Fruit fly (Drosophila melanogaster) whole organism, embryonic: ENCODE measurements around the gene RpL7A.

ENCODE experiments used
- Atf3 ChIP-seq: fragments of 200-800 bp; sonication (Bioruptor generic); optimal IDR thresholded peaks from 3 replicates; lab custom pipeline; 2016; ENCODE audit warnings: missing biosample characterization, missing genetic modification characterization
- CG12299 ChIP-seq: fragments of 200-800 bp; sonication (Bioruptor generic); optimal IDR thresholded peaks from 2 replicates; lab custom pipeline; 2018; ENCODE audit warnings: missing biosample characterization, mild to moderate bottlenecking, missing genetic modification characterization
- CG13296 ChIP-seq: fragments of 200-800 bp; sonication (Bioruptor generic); optimal IDR thresholded peaks from 3 replicates; lab custom pipeline; 2018; ENCODE audit warnings: missing biosample characterization, mild to moderate bottlenecking, missing genetic modification characterization
- CG15011 ChIP-seq: fragments of 200-800 bp; sonication (Bioruptor generic); optimal IDR thresholded peaks from 3 replicates; lab custom pipeline; 2018; ENCODE audit warnings: missing biosample characterization, mild to moderate bottlenecking, missing genetic modification characterization
- CG1647 ChIP-seq: fragments of 200-800 bp; sonication (Bioruptor generic); optimal IDR thresholded peaks from 3 replicates; lab custom pipeline; 2016; ENCODE audit warnings: missing biosample characterization, missing genetic modification characterization
- CG17186 ChIP-seq: fragments of 200-800 bp; sonication (Bioruptor generic); optimal IDR thresholded peaks from 3 replicates; lab custom pipeline; 2017; ENCODE audit warnings: missing biosample characterization, missing genetic modification reagents, missing genetic modification characterization
- CG17568 ChIP-seq: fragments of 200-800 bp; sonication (Bioruptor generic); optimal IDR thresholded peaks from 2 replicates; lab custom pipeline; 2018; ENCODE audit warnings: missing biosample characterization, mild to moderate bottlenecking, missing genetic modification characterization, moderate library complexity
- CG18476 ChIP-seq: fragments of 200-800 bp; sonication (Bioruptor generic); optimal IDR thresholded peaks from 2 replicates; lab custom pipeline; 2016; ENCODE audit warnings: missing biosample characterization, mild to moderate bottlenecking, missing genetic modification characterization
- CG18764 ChIP-seq: fragments of 200-800 bp; sonication (Bioruptor generic); optimal IDR thresholded peaks from 3 replicates; lab custom pipeline; 2016; ENCODE audit warnings: missing biosample characterization, missing genetic modification characterization
- CG31224 ChIP-seq: fragments of 200-800 bp; sonication (Bioruptor generic); IDR thresholded peaks from 2 replicates; pipeline ENCODE4 v1.3.6; 2022; ENCODE audit warnings: missing biosample characterization, missing genetic modification characterization
- CG3281 ChIP-seq: fragments of 200-800 bp; sonication (Bioruptor generic); optimal IDR thresholded peaks from 3 replicates; lab custom pipeline; 2017; ENCODE audit warnings: missing biosample characterization, mild to moderate bottlenecking, missing genetic modification characterization
- CG7745 ChIP-seq: fragments of 200-800 bp; sonication (Bioruptor generic); optimal IDR thresholded peaks from 2 replicates; lab custom pipeline; 2018; ENCODE audit warnings: missing biosample characterization, mild to moderate bottlenecking, missing genetic modification characterization, moderate library complexity
- CG7839 ChIP-seq: fragments of 200-800 bp; sonication (Bioruptor generic); optimal IDR thresholded peaks from 3 replicates; lab custom pipeline; 2018; ENCODE audit warnings: missing biosample characterization, mild to moderate bottlenecking, missing genetic modification characterization, moderate library complexity
- Hr78 ChIP-seq, 2 experiments: fragments of 200-800 bp in 1 of 2; fragments of >200 bp in 1 of 2; sonication (Bioruptor generic) in 1 of 2; optimal IDR thresholded peaks; 2 replicates each; lab custom pipeline; 2017 to 2019; ENCODE audit warnings: missing biosample characterization in 2 of 2, missing genetic modification characterization in 2 of 2, mild to moderate bottlenecking in 1 of 2, moderate library complexity in 1 of 2
- Jarid2 ChIP-seq: fragments of 200-800 bp; sonication (Bioruptor generic); optimal IDR thresholded peaks from 3 replicates; lab custom pipeline; 2017; ENCODE audit warnings: mild to moderate bottlenecking, missing biosample characterization, missing genetic modification reagents, missing genetic modification characterization
- NFAT ChIP-seq: fragments of 200-800 bp; sonication (Bioruptor generic); IDR thresholded peaks from 2 replicates; pipeline ENCODE4 v1.3.6; 2022; ENCODE audit warnings: missing biosample characterization, missing genetic modification characterization
- Nf-YC ChIP-seq: fragments of 200-800 bp; optimal IDR thresholded peaks from 3 replicates; lab custom pipeline; 2019; ENCODE audit warnings: missing biosample characterization, mild to moderate bottlenecking, missing genetic modification characterization, moderate library complexity
- Oli ChIP-seq: fragments of 200-800 bp; sonication (Bioruptor generic); optimal IDR thresholded peaks from 2 replicates; lab custom pipeline; 2018; ENCODE audit warnings: missing biosample characterization, mild to moderate bottlenecking, missing genetic modification characterization, moderate library complexity
- PHDP ChIP-seq: fragments of 200-800 bp; sonication (Bioruptor generic); optimal IDR thresholded peaks from 3 replicates; lab custom pipeline; 2018; ENCODE audit warnings: missing biosample characterization, mild to moderate bottlenecking, missing genetic modification characterization, moderate library complexity
- Ptx1 ChIP-seq: fragments of 200-800 bp; sonication (Bioruptor generic); IDR thresholded peaks from 2 replicates; pipeline ENCODE4 v1.3.6; 2022; ENCODE audit warnings: missing biosample characterization, missing genetic modification characterization
- Sry-β ChIP-seq: fragments of 200-800 bp; sonication (Bioruptor generic); optimal IDR thresholded peaks from 2 replicates; lab custom pipeline; 2018; ENCODE audit warnings: missing biosample characterization, mild to moderate bottlenecking, missing genetic modification characterization, moderate library complexity
- amos ChIP-seq: fragments of 200-800 bp; sonication (Bioruptor generic); IDR thresholded peaks from 2 replicates; pipeline ENCODE4 v1.3.6; 2022; ENCODE audit warnings: missing biosample characterization, missing genetic modification characterization; ENCODE audit not compliant: partially characterized antibody
- aop ChIP-seq: fragments of 200-800 bp; sonication (Bioruptor generic); IDR thresholded peaks from 2 replicates; pipeline ENCODE4 v1.3.6; 2022; ENCODE audit warnings: missing biosample characterization, missing genetic modification characterization
- ase ChIP-seq: fragments of 200-800 bp; sonication (Bioruptor generic); IDR thresholded peaks from 3 replicates; pipeline ENCODE4 v1.3.6; 2022; ENCODE audit warnings: missing biosample characterization, missing genetic modification characterization
- bowl ChIP-seq: fragments of 200-800 bp; sonication (Bioruptor generic); IDR thresholded peaks from 2 replicates; pipeline ENCODE4 v1.3.6; 2022; ENCODE audit warnings: missing biosample characterization, missing genetic modification characterization
- ci ChIP-seq: fragments of 200-800 bp; sonication (Bioruptor generic); IDR thresholded peaks from 3 replicates; pipeline ENCODE4 v1.3.6; 2022; ENCODE audit warnings: missing biosample characterization, missing genetic modification characterization
- crp ChIP-seq, 2 experiments: fragments of 200-800 bp; sonication (Bioruptor generic); optimal IDR thresholded peaks; 2 replicates in 1 of 2; 3 replicates in 1 of 2; lab custom pipeline; 2017; ENCODE audit warnings: missing biosample characterization in 2 of 2, missing genetic modification characterization in 2 of 2, mild to moderate bottlenecking in 1 of 2, moderate library complexity in 1 of 2
- dati ChIP-seq: fragments of 200-800 bp; sonication (Bioruptor generic); IDR thresholded peaks from 2 replicates; pipeline ENCODE4 v1.3.6; 2022; ENCODE audit warnings: missing biosample characterization, missing genetic modification characterization
- dm ChIP-seq: fragments of 200-800 bp; sonication (Bioruptor generic); optimal IDR thresholded peaks from 3 replicates; lab custom pipeline; 2016; ENCODE audit warnings: missing biosample characterization, missing genetic modification characterization
- en ChIP-seq: fragments of 200-800 bp; sonication (Bioruptor generic); optimal IDR thresholded peaks from 2 replicates; lab custom pipeline; 2016; ENCODE audit warnings: missing biosample characterization, missing genetic modification characterization
- fd96Cb ChIP-seq: fragments of 200-800 bp; sonication (Bioruptor generic); optimal IDR thresholded peaks from 2 replicates; lab custom pipeline; 2018; ENCODE audit warnings: missing biosample characterization, mild to moderate bottlenecking, missing genetic modification characterization, moderate library complexity
- gcm ChIP-seq: fragments of 200-800 bp; sonication (Bioruptor generic); optimal IDR thresholded peaks from 2 replicates; lab custom pipeline; 2019; ENCODE audit warnings: missing biosample characterization, mild to moderate bottlenecking, missing genetic modification characterization, moderate library complexity
- gfzf ChIP-seq: fragments of 200-800 bp; sonication (Bioruptor generic); optimal IDR thresholded peaks from 2 replicates; lab custom pipeline; 2016; ENCODE audit warnings: missing biosample characterization, mild to moderate bottlenecking, missing genetic modification characterization, moderate library complexity
- gro ChIP-seq: fragments of 200-800 bp; sonication (Bioruptor generic); optimal IDR thresholded peaks from 2 replicates; lab custom pipeline; 2016; ENCODE audit warnings: missing biosample characterization, missing genetic modification characterization
- inv ChIP-seq: fragments of 200-800 bp; sonication (Bioruptor generic); IDR thresholded peaks from 2 replicates; pipeline ENCODE4 v1.3.6; 2022; ENCODE audit warnings: missing biosample characterization, missing genetic modification characterization; ENCODE audit not compliant: partially characterized antibody
- lov ChIP-seq, 2 experiments: fragments of 200-800 bp in 1 of 2; fragments of >200 bp in 1 of 2; sonication (Bioruptor generic) in 1 of 2; IDR thresholded peaks in 1 of 2; optimal IDR thresholded peaks in 1 of 2; 2 replicates in 1 of 2; 3 replicates in 1 of 2; pipeline versions ENCODE4 v1.3.6 to Lab custom; 2017 to 2022; ENCODE audit warnings: missing biosample characterization in 1 of 2, missing genetic modification characterization in 1 of 2
- org-1 ChIP-seq: fragments of 200-800 bp; sonication (Bioruptor generic); optimal IDR thresholded peaks from 2 replicates; lab custom pipeline; 2017; ENCODE audit warnings: missing biosample characterization, missing genetic modification characterization
- pfk ChIP-seq: fragments of 200-800 bp; sonication (Bioruptor generic); optimal IDR thresholded peaks from 2 replicates; lab custom pipeline; 2018; ENCODE audit warnings: missing biosample characterization, mild to moderate bottlenecking, missing genetic modification characterization, moderate library complexity
- prd ChIP-seq, 3 experiments: fragments of >200 bp in 2 of 3; fragments of 200-800 bp in 1 of 3; sonication (Bioruptor generic) in 1 of 3; optimal IDR thresholded peaks in 2 of 3; IDR thresholded peaks in 1 of 3; 2 replicates in 2 of 3; 3 replicates in 1 of 3; pipeline versions ENCODE4 v1.3.6 to Lab custom; 2017 to 2022; ENCODE audit warnings: missing biosample characterization in 1 of 3, missing genetic modification characterization in 1 of 3
- salm ChIP-seq: fragments of 200-800 bp; sonication (Bioruptor generic); optimal IDR thresholded peaks from 2 replicates; lab custom pipeline; 2018; ENCODE audit warnings: missing biosample characterization, mild to moderate bottlenecking, missing genetic modification characterization
- sens ChIP-seq: fragments of 200-800 bp; sonication (Bioruptor generic); peaks from one replicate; lab custom pipeline; 2016; ENCODE audit warnings: missing biosample characterization, missing genetic modification characterization
- sob ChIP-seq: fragments of 200-800 bp; sonication (Bioruptor generic); IDR thresholded peaks from 2 replicates; pipeline ENCODE4 v1.3.6; 2022; ENCODE audit warnings: missing biosample characterization, missing genetic modification characterization
- sug ChIP-seq: fragments of 200-800 bp; optimal IDR thresholded peaks from 2 replicates; lab custom pipeline; 2019; ENCODE audit warnings: missing biosample characterization, mild to moderate bottlenecking, missing genetic modification characterization, moderate library complexity
- tgo ChIP-seq: fragments of 200-800 bp; sonication (Bioruptor generic); IDR thresholded peaks from 3 replicates; pipeline ENCODE4 v1.3.6; 2022; ENCODE audit warnings: missing biosample characterization, missing genetic modification characterization
- tio ChIP-seq: fragments of 200-800 bp; sonication (Bioruptor generic); optimal IDR thresholded peaks from 2 replicates; lab custom pipeline; 2017; ENCODE audit warnings: missing biosample characterization, missing genetic modification characterization, inconsistent platforms
- twi ChIP-seq: fragments of 200-800 bp; optimal IDR thresholded peaks from 2 replicates; lab custom pipeline; 2019; ENCODE audit warnings: missing biosample characterization, mild to moderate bottlenecking, missing genetic modification characterization, moderate library complexity
- unpg ChIP-seq: fragments of 200-800 bp; sonication (Bioruptor generic); optimal IDR thresholded peaks from 3 replicates; lab custom pipeline; 2018; ENCODE audit warnings: missing biosample characterization, mild to moderate bottlenecking, missing genetic modification characterization, moderate library complexity

RpL7A gene

dm6 chrX:6571234-6571915 lies 38.2 kb upstream of the RpL7A start (continued):
- TF ChIP-seq gro (no peak), fd96Cb (tag; lab: Kevin White, UChicago) (peak; percentile 92), Oli (tag; lab: Kevin White, UChicago) (peak; percentile 92), CG17186 (GFP tag; lab: Kevin White, UChicago) (peak; percentile 52), CG17568 (GFP tag; lab: Kevin White, UChicago) (peak; percentile 80), PHDP (peak; percentile 87), inv (no peak), dm (GFP tag; lab: Kevin White, UChicago) (no peak), bowl (no peak), gfzf (GFP tag; lab: Kevin White, UChicago) (no peak), sens (GFP tag; lab: Kevin White, UChicago) (peak; percentile 96), gcm (GFP tag; lab: Kevin White, UChicago) (peak; percentile 92), prd (optimal IDR thresholded peaks at IDR 0.05; lab: Kevin White, UChicago) (no peak), prd (GFP tag; IDR thresholded peaks at IDR 0.05; lab: Robert Waterston, UW) (peak; percentile 86), sug (peak; percentile 76), tgo (GFP tag; lab: Robert Waterston, UW) (peak; percentile 87), CG12299 (tag; lab: Kevin White, UChicago) (peak; percentile 84), Jarid2 (GFP tag; lab: Kevin White, UChicago) (peak; percentile 62), dati (no peak), Nf-YC (tag; lab: Kevin White, UChicago) (peak; percentile 80), CG7839 (tag; lab: Kevin White, UChicago) (peak; percentile 93), Sry-β (GFP tag; lab: Kevin White, UChicago) (peak; percentile 60), CG18764 (GFP tag; lab: Kevin White, UChicago) (peak; percentile 67), unpg (peak; percentile 90), amos (GFP tag; lab: Robert Waterston, UW) (no peak), NFAT (peak; percentile 18; the same call in 1 of the 2 replicates), en (peak; percentile 42), Hr78 (GFP tag; optimal IDR thresholded peaks at IDR 0.05; lab: Kevin White, UChicago) (peak in 1 of 2 experiments; percentile 83), twi (peak; percentile 83), CG3281 (GFP tag; lab: Kevin White, UChicago) (peak; percentile 82), lov (optimal IDR thresholded peaks at IDR 0.05; lab: Kevin White, UChicago) (no peak), lov (GFP tag; IDR thresholded peaks at IDR 0.05; lab: Robert Waterston, UW) (peak; percentile 82), CG18476 (peak; percentile 72), aop (GFP tag; lab: Robert Waterston, UW) (no peak), org-1 (peak; percentile 86), Ptx1 (GFP tag; lab: Robert Waterston, UW) (peak; percentile 83), sob (GFP tag; lab: Robert Waterston, UW) (peak; percentile 72), tio (peak; percentile 83), pfk (GFP tag; lab: Kevin White, UChicago) (no peak), CG7745 (tag; lab: Kevin White, UChicago) (peak; percentile 28), CG1647 (GFP tag; lab: Kevin White, UChicago) (no peak), Atf3 (peak; percentile 30), CG31224 (GFP tag; lab: Robert Waterston, UW) (peak; percentile 65), CG15011 (GFP tag; lab: Kevin White, UChicago) (peak; percentile 79), salm (peak; percentile 89), crp (GFP tag; optimal IDR thresholded peaks at IDR 0.05; lab: Kevin White, UChicago) (peak in 1 of 2 experiments; percentile 51), CG13296 (GFP tag; lab: Kevin White, UChicago) (peak; percentile 84), ci (GFP tag; lab: Robert Waterston, UW) (peak; percentile 89), ase (peak; percentile 55; the same call in 2 of the 3 replicates)
